Fruit fly (Drosophila melanogaster) whole organism, embryonic: ENCODE measurements around the gene y.

ENCODE experiments used
- Abd-B ChIP-seq: fragments of 200-800 bp; sonication (Bioruptor generic); optimal IDR thresholded peaks from 2 replicates; lab custom pipeline; 2018; ENCODE audit warnings: missing biosample characterization, mild to moderate bottlenecking, missing genetic modification characterization, moderate library complexity
- Awh ChIP-seq: fragments of 200-800 bp; sonication (Bioruptor generic); IDR thresholded peaks from 2 replicates; pipeline ENCODE4, ENCODE4 v1.3.6; 2022; ENCODE audit warnings: missing biosample characterization, missing genetic modification characterization
- CG10543 ChIP-seq: fragments of 200-800 bp; sonication (Bioruptor generic); optimal IDR thresholded peaks from 3 replicates; lab custom pipeline; 2017; ENCODE audit warnings: missing biosample characterization, mild to moderate bottlenecking, missing genetic modification characterization, moderate library complexity
- CG13123 ChIP-seq: fragments of 200-800 bp; sonication (Bioruptor generic); optimal IDR thresholded peaks from 2 replicates; lab custom pipeline; 2016; ENCODE audit warnings: missing biosample characterization, missing genetic modification characterization
- CG13287 ChIP-seq: fragments of 200-800 bp; sonication (Bioruptor generic); IDR thresholded peaks from 2 replicates; pipeline ENCODE4 v1.3.6; 2022; ENCODE audit warnings: missing biosample characterization, missing genetic modification characterization; ENCODE audit not compliant: partially characterized antibody
- CG15479 ChIP-seq: fragments of 200-800 bp; sonication (Bioruptor generic); optimal IDR thresholded peaks from 3 replicates; lab custom pipeline; 2019; ENCODE audit warnings: missing biosample characterization, mild to moderate bottlenecking, missing genetic modification characterization, moderate library complexity
- CG1832 ChIP-seq: fragments of 200-800 bp; sonication (Bioruptor generic); optimal IDR thresholded peaks from 2 replicates; lab custom pipeline; 2017; ENCODE audit warnings: missing biosample characterization, mild to moderate bottlenecking, missing genetic modification characterization, inconsistent platforms
- CG2116 ChIP-seq: fragments of 200-800 bp; sonication (Bioruptor generic); optimal IDR thresholded peaks from 3 replicates; lab custom pipeline; 2018; ENCODE audit warnings: missing biosample characterization, mild to moderate bottlenecking, missing genetic modification characterization
- CG2199 ChIP-seq: fragments of 200-800 bp; sonication (Bioruptor generic); IDR thresholded peaks from 3 replicates; pipeline ENCODE4 v1.3.6; 2022; ENCODE audit warnings: missing biosample characterization, missing genetic modification characterization
- CG4820 ChIP-seq: fragments of 200-800 bp; sonication (Bioruptor generic); optimal IDR thresholded peaks from 3 replicates; lab custom pipeline; 2016; ENCODE audit warnings: missing biosample characterization, missing genetic modification characterization
- CG6689 ChIP-seq: fragments of 200-800 bp; sonication (Bioruptor generic); IDR thresholded peaks from 2 replicates; pipeline ENCODE4 v1.3.6; 2022; ENCODE audit warnings: missing biosample characterization, missing genetic modification characterization
- CG8388 ChIP-seq: fragments of 200-800 bp; sonication (Bioruptor generic); optimal IDR thresholded peaks from 2 replicates; lab custom pipeline; 2019; ENCODE audit warnings: missing biosample characterization, mild to moderate bottlenecking, missing genetic modification characterization, moderate library complexity
- CkIIα-i1 ChIP-seq: fragments of 200-800 bp; sonication (Bioruptor generic); IDR thresholded peaks from 2 replicates; pipeline ENCODE4 v1.3.6; 2022; ENCODE audit warnings: missing biosample characterization, missing genetic modification characterization
- Dad ChIP-seq: fragments of 200-800 bp; sonication (Bioruptor generic); optimal IDR thresholded peaks from 3 replicates; lab custom pipeline; 2016; ENCODE audit warnings: missing biosample characterization, missing genetic modification characterization
- Dip2 ChIP-seq: fragments of 200-800 bp; sonication (Bioruptor generic); IDR thresholded peaks from 2 replicates; pipeline ENCODE4 v1.3.6; 2022; ENCODE audit warnings: missing biosample characterization, missing genetic modification characterization
- Ets65A ChIP-seq: fragments of 200-800 bp; sonication (Bioruptor generic); peaks from one replicate; lab custom pipeline; 2016; ENCODE audit warnings: missing biosample characterization, missing genetic modification characterization
- Fer3 ChIP-seq: fragments of 200-800 bp; sonication (Bioruptor generic); optimal IDR thresholded peaks from 2 replicates; lab custom pipeline; 2018; ENCODE audit warnings: missing biosample characterization, mild to moderate bottlenecking, missing genetic modification characterization, moderate library complexity
- Gug ChIP-seq: fragments of 200-800 bp; sonication (Bioruptor generic); IDR thresholded peaks from 4 replicates; pipeline ENCODE4 v1.3.6; 2022; ENCODE audit warnings: missing biosample characterization, missing genetic modification characterization
- Lhr ChIP-seq: fragments of 200-800 bp; sonication (Bioruptor generic); optimal IDR thresholded peaks from 3 replicates; lab custom pipeline; 2017; ENCODE audit warnings: mild to moderate bottlenecking, missing biosample characterization, missing genetic modification reagents, missing genetic modification characterization
- Trl ChIP-seq, 3 experiments: fragments of >200 bp in 2 of 3; fragments of 200-800 bp in 1 of 3; sonication (Bioruptor generic) in 1 of 3; optimal IDR thresholded peaks; 2 replicates in 1 of 3; 3 replicates in 2 of 3; lab custom pipeline; 2016 to 2017; ENCODE audit warnings: missing biosample characterization in 1 of 3, missing genetic modification characterization in 1 of 3
- Vsx1 ChIP-seq: fragments of 200-800 bp; sonication (Bioruptor generic); optimal IDR thresholded peaks from 2 replicates; lab custom pipeline; 2017; ENCODE audit warnings: missing biosample characterization, mild to moderate bottlenecking, missing genetic modification characterization, missing genetic modification reagents
- ab ChIP-seq: fragments of 200-800 bp; sonication (Bioruptor generic); optimal IDR thresholded peaks from 2 replicates; lab custom pipeline; 2016; ENCODE audit warnings: missing biosample characterization, missing genetic modification characterization
- abd-A ChIP-seq: fragments of 200-800 bp; sonication (Bioruptor generic); optimal IDR thresholded peaks from 3 replicates; lab custom pipeline; 2019; ENCODE audit warnings: missing biosample characterization, mild to moderate bottlenecking, missing genetic modification characterization, moderate library complexity
- ac ChIP-seq: fragments of 200-800 bp; sonication (Bioruptor generic); optimal IDR thresholded peaks from 3 replicates; lab custom pipeline; 2017; ENCODE audit warnings: missing biosample characterization, mild to moderate bottlenecking, missing genetic modification characterization
- cad ChIP-seq: fragments of >200 bp; optimal IDR thresholded peaks from 2 replicates; lab custom pipeline; 2017; ENCODE audit warnings: missing biosample characterization, missing genetic modification characterization
- caup ChIP-seq: fragments of 200-800 bp; sonication (Bioruptor generic); optimal IDR thresholded peaks from 3 replicates; lab custom pipeline; 2017; ENCODE audit warnings: missing biosample characterization, mild to moderate bottlenecking, missing genetic modification characterization, moderate library complexity; ENCODE audit not compliant: severe bottlenecking
- dan ChIP-seq: fragments of 200-800 bp; sonication (Bioruptor generic); IDR thresholded peaks from 2 replicates; pipeline ENCODE4 v1.3.6; 2022; ENCODE audit warnings: missing biosample characterization, missing genetic modification characterization
- gcm2 ChIP-seq: fragments of 200-800 bp; sonication (Bioruptor generic); optimal IDR thresholded peaks from 2 replicates; lab custom pipeline; 2016; ENCODE audit warnings: missing biosample characterization, missing genetic modification characterization
- gem ChIP-seq: fragments of 200-800 bp; sonication (Bioruptor generic); optimal IDR thresholded peaks from 2 replicates; lab custom pipeline; 2019; ENCODE audit warnings: missing biosample characterization, mild to moderate bottlenecking, missing genetic modification characterization, moderate library complexity
- grau ChIP-seq: fragments of 200-800 bp; optimal IDR thresholded peaks from 3 replicates; lab custom pipeline; 2019; ENCODE audit warnings: missing biosample characterization, mild to moderate bottlenecking, missing genetic modification characterization, moderate library complexity
- nom ChIP-seq: fragments of 200-800 bp; sonication (Bioruptor generic); optimal IDR thresholded peaks from 2 replicates; lab custom pipeline; 2017; ENCODE audit warnings: missing biosample characterization, missing genetic modification characterization, mild to moderate bottlenecking, moderate library complexity, missing genetic modification reagents
- oc ChIP-seq: fragments of 200-800 bp; sonication (Bioruptor generic); optimal IDR thresholded peaks from 2 replicates; lab custom pipeline; 2018; ENCODE audit warnings: missing biosample characterization, mild to moderate bottlenecking, missing genetic modification characterization, moderate library complexity
- row ChIP-seq: fragments of 200-800 bp; sonication (Bioruptor generic); IDR thresholded peaks from 3 replicates; pipeline ENCODE4 v1.3.6; 2022; ENCODE audit warnings: missing biosample characterization, missing genetic modification characterization
- sisA ChIP-seq: fragments of 200-800 bp; sonication (Bioruptor generic); IDR thresholded peaks from 2 replicates; pipeline ENCODE4 v1.3.6; 2022; ENCODE audit warnings: missing biosample characterization, missing genetic modification characterization
- tll ChIP-seq, 2 experiments: fragments of 200-800 bp in 1 of 2; fragments of >200 bp in 1 of 2; sonication (Bioruptor generic) in 1 of 2; optimal IDR thresholded peaks; 2 replicates each; lab custom pipeline; 2017 to 2019; ENCODE audit warnings: missing biosample characterization in 2 of 2, missing genetic modification characterization in 2 of 2, mild to moderate bottlenecking in 1 of 2, moderate library complexity in 1 of 2
- unpg ChIP-seq: fragments of 200-800 bp; sonication (Bioruptor generic); optimal IDR thresholded peaks from 3 replicates; lab custom pipeline; 2018; ENCODE audit warnings: missing biosample characterization, mild to moderate bottlenecking, missing genetic modification characterization, moderate library complexity
- wdn ChIP-seq: fragments of 200-800 bp; sonication (Bioruptor generic); IDR thresholded peaks from 2 replicates; pipeline ENCODE4 v1.3.6; 2022; ENCODE audit warnings: missing biosample characterization, missing genetic modification characterization
- z ChIP-seq: fragments of 200-800 bp; sonication (Bioruptor generic); IDR thresholded peaks from 3 replicates; pipeline ENCODE4 v1.3.6; 2022; ENCODE audit warnings: missing biosample characterization, missing genetic modification characterization
- zen ChIP-seq: fragments of 200-800 bp; sonication (Bioruptor generic); optimal IDR thresholded peaks from 3 replicates; lab custom pipeline; 2018; ENCODE audit warnings: missing biosample characterization, mild to moderate bottlenecking, missing genetic modification characterization, moderate library complexity

Gene y

dm6 chrX:369645-370174, 13.4 kb downstream of the y start, which contains the start of gene ac:
TSS of gene ac (plus strand) at chrX:370031.
- TF ChIP-seq gem: no peak
- peak; percentile 52 for TF ChIP-seq CG15479
- peak; percentile 14 for TF ChIP-seq zen
- no peak for TF ChIP-seq ab (GFP tag; lab: Kevin White, UChicago)
- TF ChIP-seq z (GFP tag; lab: Robert Waterston, UW): peak; percentile 90
- TF ChIP-seq ac (GFP tag; lab: Kevin White, UChicago): peak; percentile 98
- no peak for TF ChIP-seq wdn
- 0 out of 3 replicates have a peak, but pooled peaks have one; percentile 27 for TF ChIP-seq CG2199 (GFP tag; lab: Robert Waterston, UW)
- TF ChIP-seq Trl (optimal IDR thresholded peaks at IDR 0.05; lab: Kevin White, UChicago): peak in 1 of 2 experiments; percentile 15
- no peak for TF ChIP-seq Trl (GFP tag; optimal IDR thresholded peaks at IDR 0.05; lab: Kevin White, UChicago)
- no peak for TF ChIP-seq CkIIα-i1

dm6 chrX:377388-377787, 21.1 kb downstream of the y start:
- TF ChIP-seq CG6689 (GFP tag; lab: Robert Waterston, UW) (no peak), CG2116 (no peak), cad (peak; percentile 78), zen (peak; percentile 38), abd-A (no peak), tll (GFP tag; optimal IDR thresholded peaks at IDR 0.05; lab: Kevin White, UChicago) (peak in 1 of 2 experiments; percentile 52), caup (GFP tag; lab: Kevin White, UChicago) (no peak), CG4820 (GFP tag; lab: Kevin White, UChicago) (no peak)

dm6 chrX:378341-378740, 22.0 kb downstream of the y start:
- TF ChIP-seq row (GFP tag; lab: Robert Waterston, UW) (no peak), Awh (GFP tag; lab: Robert Waterston, UW) (no peak), Dip2 (GFP tag; lab: Robert Waterston, UW) (no peak)

DNA sequence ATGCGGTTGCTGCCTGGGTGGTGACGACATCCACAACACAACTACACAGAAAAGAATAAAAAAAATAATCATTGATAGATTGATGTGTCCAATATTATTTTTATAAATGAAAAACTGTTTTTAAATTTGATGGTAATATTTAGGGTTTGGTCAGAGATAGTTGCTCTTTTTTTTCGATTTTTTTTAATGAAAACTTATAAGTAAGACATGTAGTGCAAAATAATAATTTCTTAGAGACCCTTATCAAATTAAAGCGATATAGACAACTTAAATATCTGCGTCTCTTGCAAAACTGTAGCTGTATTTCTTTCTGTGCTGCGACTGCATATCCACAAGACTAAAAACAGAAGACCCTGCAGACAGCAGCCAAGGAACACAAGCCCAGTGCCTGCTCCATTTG, 23.2 kb downstream of the y start:
- TF ChIP-seq Vsx1 (GFP tag; lab: Kevin White, UChicago) (no peak), unpg (GFP tag; lab: Kevin White, UChicago) (no peak), Lhr (GFP tag; lab: Kevin White, UChicago) (no peak), sisA (GFP tag; lab: Robert Waterston, UW) (no peak), CG13123 (GFP tag; lab: Kevin White, UChicago) (no peak), Abd-B (GFP tag; lab: Kevin White, UChicago) (no peak), dan (no peak), CG10543 (GFP tag; lab: Kevin White, UChicago) (no peak), gcm2 (GFP tag; lab: Kevin White, UChicago) (no peak), CG8388 (GFP tag; lab: Kevin White, UChicago) (no peak), Fer3 (tag; lab: Kevin White, UChicago) (no peak), Dad (GFP tag; lab: Kevin White, UChicago) (no peak), grau (tag; lab: Kevin White, UChicago) (no peak), oc (no peak), Gug (GFP tag; lab: Robert Waterston, UW) (no peak), CG1832 (GFP tag; lab: Kevin White, UChicago) (no peak), Ets65A (GFP tag; lab: Kevin White, UChicago) (no peak), nom (GFP tag; lab: Kevin White, UChicago) (no peak), CG13287 (GFP tag; lab: Robert Waterston, UW) (no peak)
